Worm (Caenorhabditis elegans) whole organism, L3 larva: ENCODE data around the gene Y110A2AL.2.

Experiments
- elt-3 ChIP-seq, 3 experiments: fragments of 150-350 bp in 1 of 3; sonication (generic microtip) in 2 of 3; optimal IDR thresholded peaks; 2 replicates in 2 of 3; 4 replicates in 1 of 3; lab custom pipeline; 2014 to 2017; ENCODE audit warnings: missing biosample characterization in 3 of 3, missing genetic modification characterization in 3 of 3
- jun-1 ChIP-seq: fragments of 150-350 bp; optimal IDR thresholded peaks from 2 replicates; lab custom pipeline; 2014; ENCODE audit warnings: missing biosample characterization, missing genetic modification reagents, missing genetic modification characterization
- nfya-1 ChIP-seq: sonication (generic microtip); optimal IDR thresholded peaks from 2 replicates; lab custom pipeline; 2017; ENCODE audit warnings: missing genetic modification characterization, mild to moderate bottlenecking, missing compliant biosample characterization, antibody characterized with exemption, moderate library complexity; ENCODE audit not compliant: insufficient read depth
- nhr-25 ChIP-seq: sonication (generic microtip); optimal IDR thresholded peaks from 2 replicates; lab custom pipeline; 2017; ENCODE audit warnings: missing biosample characterization, missing genetic modification characterization
- nhr-77 ChIP-seq: fragments of 150-350 bp; optimal IDR thresholded peaks from 2 replicates; lab custom pipeline; 2014; ENCODE audit warnings: missing biosample characterization, missing genetic modification characterization
- sea-2 ChIP-seq: fragments of 150-350 bp; sonication (generic microtip); optimal IDR thresholded peaks from 4 replicates; lab custom pipeline; 2014; ENCODE audit warnings: missing biosample characterization, missing genetic modification reagents, missing genetic modification characterization
- skn-1 ChIP-seq: fragments of 150-350 bp; optimal IDR thresholded peaks from 2 replicates; lab custom pipeline; 2014; ENCODE audit warnings: missing biosample characterization, missing genetic modification characterization
- snpc-4 ChIP-seq: fragments of 150-350 bp; optimal IDR thresholded peaks from 2 replicates; lab custom pipeline; 2014; ENCODE audit warnings: missing biosample characterization, missing genetic modification characterization
- tbx-2 ChIP-seq: sonication (generic microtip); optimal IDR thresholded peaks from 2 replicates; lab custom pipeline; 2016; ENCODE audit warnings: mild to moderate bottlenecking, missing genetic modification characterization, missing compliant biosample characterization
- unc-62 ChIP-seq: fragments of 150-350 bp; sonication (generic microtip); optimal IDR thresholded peaks from 4 replicates; lab custom pipeline; 2014; ENCODE audit warnings: missing biosample characterization, missing genetic modification reagents, missing genetic modification characterization
- zag-1 ChIP-seq: fragments of 150-350 bp; optimal IDR thresholded peaks from 2 replicates; lab custom pipeline; 2014; ENCODE audit warnings: missing biosample characterization, missing genetic modification characterization

- no peak for TF ChIP-seq nhr-77 (tag; lab: Kevin White, UChicago)
- no peak for TF ChIP-seq nhr-25 (tag; lab: Kevin White, UChicago)
- no peak for TF ChIP-seq jun-1
- no peak for TF ChIP-seq sea-2 (GFP tag; lab: Kevin White, UChicago)
- no peak for TF ChIP-seq elt-3 (tag; optimal IDR thresholded peaks at IDR 0.05; lab: Kevin White, UChicago)
- TF ChIP-seq unc-62 (GFP tag; lab: Kevin White, UChicago): no peak
- TF ChIP-seq zag-1 (tag; lab: Kevin White, UChicago): no peak
- TF ChIP-seq nfya-1 (tag; lab: Kevin White, UChicago): peak; percentile 10
- no peak for TF ChIP-seq snpc-4 (tag; lab: Kevin White, UChicago)
- no peak for TF ChIP-seq tbx-2 (tag; lab: Kevin White, UChicago)
- no peak for TF ChIP-seq skn-1 (tag; lab: Kevin White, UChicago)
Measured at ce11 chrII:2859873-2860821, 7.7 kb upstream of the Y110A2AL.2 start.
